Worm (Caenorhabditis elegans): ENCODE data around the gene skr-10.

skr-10 gene

ce11 chrIV:15937088-15937487 is 9.5 kb upstream of the skr-10 start:
- TF ChIP-seq him-1 (tag; optimal IDR thresholded peaks at IDR 0.05) (no peak), W03F9.2 (tag; optimal IDR thresholded peaks at IDR 0.05) (no peak), dao-5 (tag; optimal IDR thresholded peaks at IDR 0.05) (no peak)

- TF ChIP-seq dao-5 (tag; optimal IDR thresholded peaks at IDR 0.05) = no peak
- no peak for TF ChIP-seq W03F9.2 (tag; optimal IDR thresholded peaks at IDR 0.05)
- TF ChIP-seq him-1 (tag; optimal IDR thresholded peaks at IDR 0.05) = no peak
Observed at ce11 chrIV:15938471-15938870, 8.1 kb upstream of the skr-10 start.

ce11 chrIV:15940811-15941210 is 5.8 kb upstream of the skr-10 start:
- TF ChIP-seq him-1 (tag; optimal IDR thresholded peaks at IDR 0.05) (no peak), dao-5 (tag; optimal IDR thresholded peaks at IDR 0.05) (no peak), W03F9.2 (tag; optimal IDR thresholded peaks at IDR 0.05) (no peak)

- TF ChIP-seq W03F9.2 (tag; optimal IDR thresholded peaks at IDR 0.05) = no peak
- TF ChIP-seq him-1 (tag; optimal IDR thresholded peaks at IDR 0.05) = no peak
- no peak for TF ChIP-seq dao-5 (tag; optimal IDR thresholded peaks at IDR 0.05)
Observed at ce11 chrIV:15941403-15941802, 5.2 kb upstream of the skr-10 start, which contains the start of gene Y105C5B.11. Gene Y105C5B.11 (minus strand): TSS chrIV:15941503.

- no peak for TF ChIP-seq W03F9.2 (tag; optimal IDR thresholded peaks at IDR 0.05)
- no peak for TF ChIP-seq dao-5 (tag; optimal IDR thresholded peaks at IDR 0.05)
- no peak for TF ChIP-seq him-1 (tag; optimal IDR thresholded peaks at IDR 0.05)
Observed at ce11 chrIV:15949995-15950394, 3.4 kb downstream of the skr-10 start.

ce11 chrIV:15950838-15951581 is 4.4 kb downstream of the skr-10 start, which contains the start of gene ifas-3:
Gene ifas-3 (minus strand): TSS chrIV:15950888.
- TF ChIP-seq dao-5 (tag; optimal IDR thresholded peaks at IDR 0.05) (no peak), W03F9.2 (tag; optimal IDR thresholded peaks at IDR 0.05) (no peak)

ce11 chrIV:15951640-15952039 is 5.0 kb downstream of the skr-10 start, which contains the start of gene Y105C5B.15:
Gene Y105C5B.15 (plus strand): TSS chrIV:15951936.
- no peak for TF ChIP-seq dao-5 (tag; optimal IDR thresholded peaks at IDR 0.05)
- no peak for TF ChIP-seq him-1 (tag; optimal IDR thresholded peaks at IDR 0.05)
- no peak for TF ChIP-seq W03F9.2 (tag; optimal IDR thresholded peaks at IDR 0.05)

- TF ChIP-seq him-1 (tag; optimal IDR thresholded peaks at IDR 0.05) = no peak
- no peak for TF ChIP-seq W03F9.2 (tag; optimal IDR thresholded peaks at IDR 0.05)
- no peak for TF ChIP-seq dao-5 (tag; optimal IDR thresholded peaks at IDR 0.05)
Observed at ce11 chrIV:15953689-15954088, 7.1 kb downstream of the skr-10 start.

ce11 chrIV:15955349-15955748 is 8.7 kb downstream of the skr-10 start:
- TF ChIP-seq dao-5 (tag; optimal IDR thresholded peaks at IDR 0.05) (no peak), W03F9.2 (tag; optimal IDR thresholded peaks at IDR 0.05) (no peak), him-1 (tag; optimal IDR thresholded peaks at IDR 0.05) (no peak)

- no peak for TF ChIP-seq him-1 (tag; optimal IDR thresholded peaks at IDR 0.05)
- TF ChIP-seq W03F9.2 (tag; optimal IDR thresholded peaks at IDR 0.05) = no peak
- TF ChIP-seq dao-5 (tag; optimal IDR thresholded peaks at IDR 0.05) = no peak
Observed at ce11 chrIV:15961069-15961468, 14.5 kb downstream of the skr-10 start.

ce11 chrIV:15962219-15962762 is 15.7 kb downstream of the skr-10 start, which contains the start of gene lgc-19:
Gene lgc-19 (minus strand): TSS chrIV:15962712.
- TF ChIP-seq him-1 (tag; optimal IDR thresholded peaks at IDR 0.05) = no peak

- TF ChIP-seq W03F9.2 (tag; optimal IDR thresholded peaks at IDR 0.05) (no peak), him-1 (tag; optimal IDR thresholded peaks at IDR 0.05) (no peak), dao-5 (tag; optimal IDR thresholded peaks at IDR 0.05) (no peak)
Observed at ce11 chrIV:15962801-15963200, 16.2 kb downstream of the skr-10 start, which contains the start of gene Y105C5B.17. Gene Y105C5B.17 (plus strand): TSS chrIV:15963101.

- TF ChIP-seq W03F9.2 (tag; optimal IDR thresholded peaks at IDR 0.05) = no peak
- no peak for TF ChIP-seq dao-5 (tag; optimal IDR thresholded peaks at IDR 0.05)
- no peak for TF ChIP-seq him-1 (tag; optimal IDR thresholded peaks at IDR 0.05)
Observed at ce11 chrIV:15964307-15964706, 17.7 kb downstream of the skr-10 start, which contains the start of gene Y105C5B.18. Gene Y105C5B.18 (plus strand): TSS chrIV:15964607.

- TF ChIP-seq him-1 (tag; optimal IDR thresholded peaks at IDR 0.05) (no peak), W03F9.2 (tag; optimal IDR thresholded peaks at IDR 0.05) (peak; percentile 40)
Observed at ce11 chrIV:15983920-15984631, 37.5 kb downstream of the skr-10 start, which contains the start of gene Y105C5B.19. Gene Y105C5B.19 (minus strand): TSS chrIV:15983970.

Data from whole organism, L4/young adult.